Worm (Caenorhabditis elegans): Measurements from ENCODE around the gene mca-1.

DNA sequence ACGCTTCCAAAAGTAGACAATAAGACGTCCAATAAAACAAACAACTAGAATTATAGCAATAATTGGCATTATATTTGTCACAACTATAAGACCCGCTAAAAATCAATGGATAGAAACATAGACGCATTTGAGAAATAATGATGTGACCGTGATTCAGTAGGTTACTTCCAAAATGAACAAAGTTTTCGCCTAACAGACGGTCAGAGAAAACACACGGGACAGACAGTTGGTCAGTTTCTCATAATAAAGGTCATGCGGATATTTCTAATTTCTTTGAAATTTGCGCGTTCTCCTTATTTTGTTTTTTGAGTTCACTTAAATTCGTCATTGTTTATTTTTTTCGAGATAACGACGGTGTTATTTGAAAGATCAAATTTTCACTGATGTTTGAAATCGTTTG is 3.2 kb downstream of the mca-1 start:
- TF ChIP-seq nhr-25 (tag; optimal IDR thresholded peaks at IDR 0.05) (no peak), peb-1 (tag; optimal IDR thresholded peaks at IDR 0.05) (no peak), R02D3.7 (tag; optimal IDR thresholded peaks at IDR 0.05) (no peak), nhr-10 (tag; optimal IDR thresholded peaks at IDR 0.05) (no peak), Y55F3AM.14 (GFP tag; optimal IDR thresholded peaks at IDR 0.05) (no peak), zag-1 (tag; optimal IDR thresholded peaks at IDR 0.05) (no peak), lin-39 (tag; optimal IDR thresholded peaks at IDR 0.05) (no peak), unc-55 (GFP tag; optimal IDR thresholded peaks at IDR 0.05) (no peak), nhr-11 (tag; optimal IDR thresholded peaks at IDR 0.05) (no peak), mdl-1 (tag; optimal IDR thresholded peaks at IDR 0.05) (no peak), skn-1 (tag; optimal IDR thresholded peaks at IDR 0.05) (no peak)
